Fruit fly (Drosophila melanogaster) whole organism, embryonic: ENCODE measurements around the gene CG15912.
A peak's percentile ranks its signal among the peaks of the same experiment; 100 is the strongest.

Source experiments
- ATbp ChIP-seq: fragments of 200-800 bp; sonication (Bioruptor generic); optimal IDR thresholded peaks from 2 replicates; lab custom pipeline; 2017; ENCODE audit warnings: missing biosample characterization, mild to moderate bottlenecking, missing genetic modification characterization, missing genetic modification reagents
- CG10267 ChIP-seq: fragments of 200-800 bp; sonication (Bioruptor generic); optimal IDR thresholded peaks from 2 replicates; lab custom pipeline; 2018; ENCODE audit warnings: missing biosample characterization, mild to moderate bottlenecking, missing genetic modification characterization, moderate library complexity
- CG11504 ChIP-seq: fragments of 200-800 bp; sonication (Bioruptor generic); optimal IDR thresholded peaks from 3 replicates; lab custom pipeline; 2019; ENCODE audit warnings: missing biosample characterization, mild to moderate bottlenecking, missing genetic modification characterization, moderate library complexity
- CG11723 ChIP-seq: fragments of 200-800 bp; sonication (Bioruptor generic); optimal IDR thresholded peaks from 2 replicates; lab custom pipeline; 2017; ENCODE audit warnings: missing biosample characterization, mild to moderate bottlenecking, missing genetic modification characterization
- CG14710 ChIP-seq: fragments of 200-800 bp; sonication (Bioruptor generic); optimal IDR thresholded peaks from 3 replicates; lab custom pipeline; 2019; ENCODE audit warnings: missing biosample characterization, mild to moderate bottlenecking, missing genetic modification characterization, moderate library complexity
- CG15696 ChIP-seq: fragments of 200-800 bp; sonication (Bioruptor generic); optimal IDR thresholded peaks from 2 replicates; lab custom pipeline; 2019; ENCODE audit warnings: missing biosample characterization, mild to moderate bottlenecking, missing genetic modification characterization, moderate library complexity
- CG1603 ChIP-seq: fragments of 200-800 bp; sonication (Bioruptor generic); optimal IDR thresholded peaks from 2 replicates; lab custom pipeline; 2019; ENCODE audit warnings: missing biosample characterization, mild to moderate bottlenecking, missing genetic modification characterization, moderate library complexity
- CG16813 ChIP-seq: fragments of 200-800 bp; sonication (Bioruptor generic); IDR thresholded peaks from 3 replicates; pipeline ENCODE4 v1.3.6; 2022; ENCODE audit warnings: missing biosample characterization, missing genetic modification characterization; ENCODE audit not compliant: partially characterized antibody
- CG17385 ChIP-seq: fragments of 200-800 bp; sonication (Bioruptor generic); optimal IDR thresholded peaks from 3 replicates; lab custom pipeline; 2018; ENCODE audit warnings: missing biosample characterization, mild to moderate bottlenecking, missing genetic modification characterization
- CG1792 ChIP-seq: fragments of 200-800 bp; sonication (Bioruptor generic); optimal IDR thresholded peaks from 2 replicates; lab custom pipeline; 2016; ENCODE audit warnings: missing biosample characterization, missing genetic modification characterization
- CG18599 ChIP-seq: fragments of 200-800 bp; sonication (Bioruptor generic); optimal IDR thresholded peaks from 3 replicates; lab custom pipeline; 2017; ENCODE audit warnings: missing biosample characterization, missing genetic modification characterization, mild to moderate bottlenecking, moderate library complexity, missing genetic modification reagents
- CG5245 ChIP-seq: fragments of 200-800 bp; sonication (Bioruptor generic); optimal IDR thresholded peaks from 3 replicates; lab custom pipeline; 2016; ENCODE audit warnings: missing biosample characterization, missing genetic modification characterization
- CG6683 ChIP-seq: fragments of 200-800 bp; sonication (Bioruptor generic); optimal IDR thresholded peaks from 2 replicates; lab custom pipeline; 2017; ENCODE audit warnings: missing biosample characterization, mild to moderate bottlenecking, missing genetic modification characterization, missing genetic modification reagents
- CG6854 ChIP-seq: fragments of 200-800 bp; sonication (Bioruptor generic); optimal IDR thresholded peaks from 3 replicates; lab custom pipeline; 2017; ENCODE audit warnings: missing biosample characterization, mild to moderate bottlenecking, missing genetic modification characterization
- CG7556 ChIP-seq: fragments of 200-800 bp; sonication (Bioruptor generic); optimal IDR thresholded peaks from 2 replicates; lab custom pipeline; 2017; ENCODE audit warnings: missing biosample characterization, mild to moderate bottlenecking, missing genetic modification characterization
- CG7839 ChIP-seq: fragments of 200-800 bp; sonication (Bioruptor generic); optimal IDR thresholded peaks from 3 replicates; lab custom pipeline; 2018; ENCODE audit warnings: missing biosample characterization, mild to moderate bottlenecking, missing genetic modification characterization, moderate library complexity
- CoRest ChIP-seq: fragments of 200-800 bp; sonication (Bioruptor generic); optimal IDR thresholded peaks from 3 replicates; lab custom pipeline; 2018; ENCODE audit warnings: missing biosample characterization, mild to moderate bottlenecking, missing genetic modification characterization, moderate library complexity
- Doc2 ChIP-seq: fragments of 200-800 bp; sonication (Bioruptor generic); IDR thresholded peaks from 2 replicates; pipeline ENCODE4 v1.3.6; 2022; ENCODE audit warnings: missing biosample characterization, missing genetic modification characterization
- H2.0 ChIP-seq: fragments of 200-800 bp; sonication (Bioruptor generic); IDR thresholded peaks from 2 replicates; pipeline ENCODE4 v1.3.6; 2022; ENCODE audit warnings: missing biosample characterization, missing genetic modification characterization
- Hmr ChIP-seq: fragments of 200-800 bp; sonication (Bioruptor generic); optimal IDR thresholded peaks from 3 replicates; lab custom pipeline; 2017; ENCODE audit warnings: mild to moderate bottlenecking, missing biosample characterization, missing genetic modification reagents, missing genetic modification characterization
- Hr51 ChIP-seq, 2 experiments: fragments of 200-800 bp; sonication (Bioruptor generic); optimal IDR thresholded peaks; 2 replicates in 1 of 2; 3 replicates in 1 of 2; lab custom pipeline; 2016 to 2018; ENCODE audit warnings: missing biosample characterization in 2 of 2, missing genetic modification characterization in 2 of 2, mild to moderate bottlenecking in 1 of 2, moderate library complexity in 1 of 2
- Mes4 ChIP-seq: fragments of 200-800 bp; sonication (Bioruptor generic); optimal IDR thresholded peaks from 2 replicates; lab custom pipeline; 2016; ENCODE audit warnings: missing biosample characterization, missing genetic modification characterization
- NK7.1 ChIP-seq: fragments of 200-800 bp; sonication (Bioruptor generic); optimal IDR thresholded peaks from 3 replicates; lab custom pipeline; 2016; ENCODE audit warnings: missing biosample characterization, missing genetic modification characterization
- PHDP ChIP-seq: fragments of 200-800 bp; sonication (Bioruptor generic); optimal IDR thresholded peaks from 3 replicates; lab custom pipeline; 2018; ENCODE audit warnings: missing biosample characterization, mild to moderate bottlenecking, missing genetic modification characterization, moderate library complexity
- Xbp1 ChIP-seq: fragments of 200-800 bp; sonication (Bioruptor generic); optimal IDR thresholded peaks from 3 replicates; lab custom pipeline; 2016; ENCODE audit warnings: missing biosample characterization, mild to moderate bottlenecking, missing genetic modification characterization
- az2 ChIP-seq: fragments of 200-800 bp; sonication (Bioruptor generic); optimal IDR thresholded peaks from 3 replicates; lab custom pipeline; 2016; ENCODE audit warnings: missing biosample characterization, missing genetic modification characterization
- btn ChIP-seq: fragments of 200-800 bp; sonication (Bioruptor generic); optimal IDR thresholded peaks from 2 replicates; lab custom pipeline; 2016; ENCODE audit warnings: missing biosample characterization, missing genetic modification characterization
- ci ChIP-seq: fragments of 200-800 bp; sonication (Bioruptor generic); IDR thresholded peaks from 3 replicates; pipeline ENCODE4 v1.3.6; 2022; ENCODE audit warnings: missing biosample characterization, missing genetic modification characterization
- dmrt99B ChIP-seq: fragments of 200-800 bp; sonication (Bioruptor generic); optimal IDR thresholded peaks from 2 replicates; lab custom pipeline; 2018; ENCODE audit warnings: missing biosample characterization, mild to moderate bottlenecking, missing genetic modification characterization, moderate library complexity
- fd96Cb ChIP-seq: fragments of 200-800 bp; sonication (Bioruptor generic); optimal IDR thresholded peaks from 2 replicates; lab custom pipeline; 2018; ENCODE audit warnings: missing biosample characterization, mild to moderate bottlenecking, missing genetic modification characterization, moderate library complexity
- gem ChIP-seq: fragments of 200-800 bp; sonication (Bioruptor generic); optimal IDR thresholded peaks from 2 replicates; lab custom pipeline; 2019; ENCODE audit warnings: missing biosample characterization, mild to moderate bottlenecking, missing genetic modification characterization, moderate library complexity
- hkb ChIP-seq, 2 experiments: fragments of 200-800 bp in 1 of 2; fragments of >200 bp in 1 of 2; sonication (Bioruptor generic) in 1 of 2; IDR thresholded peaks in 1 of 2; optimal IDR thresholded peaks in 1 of 2; 2 replicates each; pipeline versions ENCODE4 v1.3.6 to Lab custom; 2017 to 2022; ENCODE audit warnings: missing biosample characterization in 1 of 2, missing genetic modification characterization in 1 of 2
- klu ChIP-seq: fragments of 200-800 bp; sonication (Bioruptor generic); IDR thresholded peaks from 2 replicates; pipeline ENCODE4 v1.3.6; 2022; ENCODE audit warnings: missing biosample characterization, missing genetic modification characterization
- lmd ChIP-seq: fragments of 200-800 bp; sonication (Bioruptor generic); IDR thresholded peaks from 2 replicates; pipeline ENCODE4 v1.3.6; 2022; ENCODE audit warnings: missing biosample characterization, missing genetic modification characterization
- lola ChIP-seq, 3 experiments: fragments of >200 bp in 2 of 3; fragments of 200-800 bp in 1 of 3; sonication (Bioruptor generic) in 1 of 3; optimal IDR thresholded peaks; 2 replicates each; lab custom pipeline; 2017 to 2019; ENCODE audit warnings: missing biosample characterization in 3 of 3, missing genetic modification characterization in 3 of 3, mild to moderate bottlenecking in 1 of 3, moderate library complexity in 1 of 3
- lov ChIP-seq, 2 experiments: fragments of 200-800 bp in 1 of 2; fragments of >200 bp in 1 of 2; sonication (Bioruptor generic) in 1 of 2; IDR thresholded peaks in 1 of 2; optimal IDR thresholded peaks in 1 of 2; 2 replicates in 1 of 2; 3 replicates in 1 of 2; pipeline versions ENCODE4 v1.3.6 to Lab custom; 2017 to 2022; ENCODE audit warnings: missing biosample characterization in 1 of 2, missing genetic modification characterization in 1 of 2
- nerfin-1 ChIP-seq: fragments of 200-800 bp; sonication (Bioruptor generic); optimal IDR thresholded peaks from 3 replicates; lab custom pipeline; 2019; ENCODE audit warnings: missing biosample characterization, mild to moderate bottlenecking, missing genetic modification characterization, moderate library complexity
- nmo ChIP-seq: fragments of 200-800 bp; sonication (Bioruptor generic); optimal IDR thresholded peaks from 2 replicates; lab custom pipeline; 2018; ENCODE audit warnings: missing biosample characterization, mild to moderate bottlenecking, missing genetic modification characterization, moderate library complexity
- pan ChIP-seq, 4 experiments: fragments of >200 bp in 3 of 4; fragments of 200-800 bp in 1 of 4; sonication (Bioruptor generic) in 1 of 4; optimal IDR thresholded peaks in 3 of 4; IDR thresholded peaks in 1 of 4; 2 replicates each; pipeline versions ENCODE4 v1.3.6 to Lab custom; 2017 to 2022; ENCODE audit warnings: missing biosample characterization in 2 of 4, missing genetic modification characterization in 2 of 4, mixed read lengths in 1 of 4
- prd ChIP-seq, 3 experiments: fragments of >200 bp in 2 of 3; fragments of 200-800 bp in 1 of 3; sonication (Bioruptor generic) in 1 of 3; optimal IDR thresholded peaks in 2 of 3; IDR thresholded peaks in 1 of 3; 2 replicates in 2 of 3; 3 replicates in 1 of 3; pipeline versions ENCODE4 v1.3.6 to Lab custom; 2017 to 2022; ENCODE audit warnings: missing biosample characterization in 1 of 3, missing genetic modification characterization in 1 of 3
- row ChIP-seq: fragments of 200-800 bp; sonication (Bioruptor generic); IDR thresholded peaks from 3 replicates; pipeline ENCODE4 v1.3.6; 2022; ENCODE audit warnings: missing biosample characterization, missing genetic modification characterization
- sens ChIP-seq: fragments of 200-800 bp; sonication (Bioruptor generic); peaks from one replicate; lab custom pipeline; 2016; ENCODE audit warnings: missing biosample characterization, missing genetic modification characterization
- tna ChIP-seq: fragments of 200-800 bp; sonication (Bioruptor generic); IDR thresholded peaks from 2 replicates; pipeline ENCODE4 v1.3.6; 2022; ENCODE audit warnings: missing biosample characterization, missing genetic modification characterization; ENCODE audit not compliant: partially characterized antibody
- unpg ChIP-seq: fragments of 200-800 bp; sonication (Bioruptor generic); optimal IDR thresholded peaks from 3 replicates; lab custom pipeline; 2018; ENCODE audit warnings: missing biosample characterization, mild to moderate bottlenecking, missing genetic modification characterization, moderate library complexity
- zfh1 ChIP-seq: fragments of 200-800 bp; sonication (Bioruptor generic); IDR thresholded peaks from 3 replicates; pipeline ENCODE4 v1.3.6; 2022; ENCODE audit warnings: missing biosample characterization, missing genetic modification characterization

The CG15912 gene

DNA sequence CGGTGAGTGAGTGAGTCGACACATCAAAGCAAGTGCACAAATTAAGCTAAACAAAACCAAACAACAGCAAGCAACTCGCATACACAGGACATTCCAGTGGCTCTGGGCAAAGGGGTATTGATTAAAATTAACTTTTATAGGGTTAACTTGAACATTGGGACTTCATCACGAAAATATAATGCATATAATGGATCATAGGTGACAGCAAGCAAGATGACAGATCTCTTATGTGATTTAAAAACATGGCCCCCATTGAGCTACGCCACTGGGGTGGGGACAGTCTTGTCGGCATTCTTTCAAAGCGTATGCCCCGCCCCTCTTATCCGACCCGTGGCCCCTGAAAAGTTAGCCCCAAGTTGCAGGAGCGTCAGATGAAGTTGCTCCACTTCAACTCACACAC is 45.3 kb upstream of the CG15912 start (continued):
- no peak for TF ChIP-seq prd (optimal IDR thresholded peaks at IDR 0.05; lab: Kevin White, UChicago)
- peak; percentile 22; the same call in 1 of the 3 replicates for TF ChIP-seq prd (GFP tag; IDR thresholded peaks at IDR 0.05; lab: Robert Waterston, UW)
- TF ChIP-seq klu (GFP tag; lab: Robert Waterston, UW): no peak
- TF ChIP-seq ci: 0 out of 3 replicates have a peak, but pooled peaks have one; percentile 25

DNA sequence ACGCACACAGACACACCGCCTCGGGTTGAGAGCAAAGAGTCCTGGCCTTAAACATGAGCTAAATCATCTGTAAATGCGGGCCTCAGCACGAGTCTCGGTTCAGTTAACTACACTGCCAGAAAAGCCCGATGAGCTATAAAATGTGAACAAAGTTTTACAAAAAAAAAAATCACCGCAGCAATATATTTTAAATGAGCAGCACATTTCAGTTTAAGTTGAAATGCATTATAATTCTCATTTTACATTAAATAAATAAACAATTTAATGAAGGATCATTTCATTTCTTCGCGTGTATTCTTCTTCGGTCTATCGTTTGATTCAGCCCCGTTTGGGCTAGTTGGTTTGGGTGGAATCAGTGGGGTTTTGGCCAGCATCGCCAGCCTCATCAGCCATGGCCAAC is 43.6 kb upstream of the CG15912 start:
- TF ChIP-seq CG14710 (tag; lab: Kevin White, UChicago) (peak; percentile 5), NK7.1 (GFP tag; lab: Kevin White, UChicago) (no peak), zfh1 (GFP tag; lab: Robert Waterston, UW) (peak; percentile 47; the same call in 1 of the 3 replicates), tna (GFP tag; lab: Robert Waterston, UW) (no peak), row (GFP tag; lab: Robert Waterston, UW) (peak; percentile 52; the same call in 2 of the 3 replicates), lmd (GFP tag; lab: Robert Waterston, UW) (peak; percentile 17; the same call in 1 of the 2 replicates), PHDP (peak; percentile 5), dmrt99B (tag; lab: Kevin White, UChicago) (peak; percentile 49), Xbp1 (GFP tag; lab: Kevin White, UChicago) (peak; percentile 37), az2 (GFP tag; lab: Kevin White, UChicago) (peak; percentile 4), fd96Cb (tag; lab: Kevin White, UChicago) (no peak), CG6854 (no peak), nerfin-1 (no peak), pan (optimal IDR thresholded peaks at IDR 0.05; lab: Kevin White, UChicago) (no peak), pan (GFP tag; optimal IDR thresholded peaks at IDR 0.05 in 1 of 2, IDR thresholded peaks at IDR 0.05 in 1 of 2) (peak in 1 of 2 experiments; percentile 42), CG1792 (GFP tag; lab: Kevin White, UChicago) (peak; percentile 1), Doc2 (GFP tag; lab: Robert Waterston, UW) (no peak), CG5245 (GFP tag; lab: Kevin White, UChicago) (peak; percentile 10), btn (no peak), lov (optimal IDR thresholded peaks at IDR 0.05; lab: Kevin White, UChicago) (no peak), lov (GFP tag; IDR thresholded peaks at IDR 0.05; lab: Robert Waterston, UW) (no peak), lola (GFP tag; optimal IDR thresholded peaks at IDR 0.05; lab: Kevin White, UChicago) (peak in 1 of 3 experiments; percentile 23), CG10267 (peak; percentile 10), Hmr (GFP tag; lab: Kevin White, UChicago) (peak; percentile 18), Hr51 (GFP tag; optimal IDR thresholded peaks at IDR 0.05; lab: Kevin White, UChicago) (peak in 1 of 2 experiments; percentile 31), CG11723 (GFP tag; lab: Kevin White, UChicago) (no peak), CG6683 (GFP tag; lab: Kevin White, UChicago) (no peak), nmo (peak; percentile 28), CG7839 (tag; lab: Kevin White, UChicago) (peak; percentile 38), ATbp (GFP tag; lab: Kevin White, UChicago) (no peak), sens (GFP tag; lab: Kevin White, UChicago) (peak; percentile 73), CG16813 (no peak), hkb (optimal IDR thresholded peaks at IDR 0.05; lab: Kevin White, UChicago) (no peak), hkb (GFP tag; IDR thresholded peaks at IDR 0.05; lab: Robert Waterston, UW) (no peak), CG18599 (peak; percentile 28), H2.0 (GFP tag; lab: Robert Waterston, UW) (no peak), Mes4 (GFP tag; lab: Kevin White, UChicago) (no peak), CG1603 (peak; percentile 35), CG7556 (GFP tag; lab: Kevin White, UChicago) (peak; percentile 44), CG11504 (tag; lab: Kevin White, UChicago) (peak; percentile 46), CoRest (peak; percentile 23), unpg (GFP tag; lab: Kevin White, UChicago) (peak; percentile 29), CG17385 (GFP tag; lab: Kevin White, UChicago) (peak; percentile 11), gem (tag; lab: Kevin White, UChicago) (peak; percentile 63), CG15696 (peak; percentile 26)
